Worm (Caenorhabditis elegans): ENCODE measurements around the gene gldi-10.
A peak's percentile ranks its signal among the peaks of the same experiment; 100 is the strongest.

gldi-10 gene

ce11 chrIV:9070188-9070587, 28.9 kb upstream of the gldi-10 start:
- TF ChIP-seq ceh-40 (GFP tag; IDR thresholded peaks at IDR 0.05) (no peak), nhr-80 (tag; optimal IDR thresholded peaks at IDR 0.05) (peak; percentile 47)

- TF ChIP-seq ceh-100 (GFP tag; IDR thresholded peaks at IDR 0.05) (peak; percentile 50; the same call in 1 of the 2 replicates), ztf-6 (GFP tag; IDR thresholded peaks at IDR 0.05) (peak; percentile 41; the same call in 1 of the 2 replicates), madf-10 (tag; optimal IDR thresholded peaks at IDR 0.05) (peak; percentile 83), hlh-26 (GFP tag; conservative IDR thresholded peaks at IDR 0.05) (no peak), repo-1 (tag; optimal IDR thresholded peaks at IDR 0.05) (no peak), ekl-4 (GFP tag; IDR thresholded peaks at IDR 0.05) (peak; percentile 51), rec-8 (tag; optimal IDR thresholded peaks at IDR 0.05) (peak; percentile 60), mxl-1 (tag; optimal IDR thresholded peaks at IDR 0.05) (no peak), akir-1 (GFP tag; optimal IDR thresholded peaks at IDR 0.05) (peak; percentile 46), B0336.3 (GFP tag; IDR thresholded peaks at IDR 0.05) (no peak), lsy-27 (tag; optimal IDR thresholded peaks at IDR 0.05; ENCODE audit: borderline replicate concordance, insufficient read depth) (no peak), atf-7 (tag; optimal IDR thresholded peaks at IDR 0.05) (peak; percentile 28), unc-62 (GFP tag; optimal IDR thresholded peaks at IDR 0.05) (no peak), hmg-20 (GFP tag; IDR thresholded peaks at IDR 0.05) (no peak), F37B4.10 (GFP tag; IDR thresholded peaks at IDR 0.05) (no peak), nhr-120 (GFP tag; IDR thresholded peaks at IDR 0.05) (no peak), let-607 (tag; optimal IDR thresholded peaks at IDR 0.05) (peak in 1 of 2 experiments; percentile 59), bed-2 (GFP tag; IDR thresholded peaks at IDR 0.05) (peak; percentile 85), nfyb-1 (GFP tag; IDR thresholded peaks at IDR 0.05) (0 out of 2 replicates have a peak, but pooled peaks have one; percentile 39), attf-3 (GFP tag; conservative IDR thresholded peaks at IDR 0.05) (peak; percentile 75), ztf-26 (tag; optimal IDR thresholded peaks at IDR 0.05) (no peak), Y79H2A.3 (GFP tag; conservative IDR thresholded peaks at IDR 0.05) (no peak), ztf-28 (GFP tag; IDR thresholded peaks at IDR 0.05) (peak; percentile 89), chd-7 (tag; optimal IDR thresholded peaks at IDR 0.05) (peak; percentile 39), cebp-1 (GFP tag; IDR thresholded peaks at IDR 0.05) (peak; percentile 80), cebp-1 (tag; optimal IDR thresholded peaks at IDR 0.05) (peak; percentile 89), snpc-4 (GFP tag; optimal IDR thresholded peaks at IDR 0.05) (peak; percentile 2), snpc-4 (tag; optimal IDR thresholded peaks at IDR 0.05) (peak; percentile 8 to 52 (median 36)), gei-17 (GFP tag; optimal IDR thresholded peaks at IDR 0.05) (no peak), ceh-40 (GFP tag; IDR thresholded peaks at IDR 0.05) (no peak), let-526 (GFP tag; IDR thresholded peaks at IDR 0.05) (0 out of 2 replicates have a peak, but pooled peaks have one; percentile 62), T07F8.4 (tag; optimal IDR thresholded peaks at IDR 0.05) (no peak), lsl-1 (GFP tag; optimal IDR thresholded peaks at IDR 0.05) (peak; percentile 52), D2030.7 (GFP tag; IDR thresholded peaks at IDR 0.05) (peak; percentile 40; the same call in 1 of the 2 replicates), ztf-18 (tag; optimal IDR thresholded peaks at IDR 0.05) (no peak), madf-6 (GFP tag; IDR thresholded peaks at IDR 0.05) (peak; percentile 51; the same call in 1 of the 2 replicates), athp-1 (tag; optimal IDR thresholded peaks at IDR 0.05) (peak; percentile 14), lin-54 (GFP tag; optimal IDR thresholded peaks at IDR 0.05) (peak; percentile 96), Y53F4B.3 (GFP tag; IDR thresholded peaks at IDR 0.05) (no peak), tlf-1 (GFP tag; optimal IDR thresholded peaks at IDR 0.05) (no peak), ceh-79 (tag; optimal IDR thresholded peaks at IDR 0.05) (no peak), ets-4 (GFP tag; optimal IDR thresholded peaks at IDR 0.05) (no peak), snpc-3.4 (tag; optimal IDR thresholded peaks at IDR 0.05) (peak; percentile 28), nhr-80 (tag; optimal IDR thresholded peaks at IDR 0.05) (peak; percentile 1), B0261.1 (tag; optimal IDR thresholded peaks at IDR 0.05) (peak; percentile 20), ztf-25 (GFP tag; IDR thresholded peaks at IDR 0.05) (no peak)
These were observed 24.8 kb upstream of the gldi-10 start, which contains the start of gene mppb-1 for ce11 chrIV:9074244-9074723. TSS of gene mppb-1 (plus strand) at chrIV:9074673.

Measured in whole organism, young adult.